Fruit fly (Drosophila melanogaster) whole organism, prepupa: Measurements from ENCODE around the gene OXA1L.

ENCODE experiments used
- CG10631 ChIP-seq: fragments of 200-800 bp; sonication (Bioruptor generic); optimal IDR thresholded peaks from 2 replicates; lab custom pipeline; 2016; ENCODE audit warnings: missing biosample characterization, missing genetic modification characterization
- CG11294 ChIP-seq: fragments of 200-800 bp; sonication (Bioruptor generic); IDR thresholded peaks from 2 replicates; pipeline ENCODE4 v1.3.6; 2022; ENCODE audit warnings: missing biosample characterization, missing genetic modification characterization
- CG11902 ChIP-seq: fragments of 200-800 bp; sonication (Bioruptor generic); optimal IDR thresholded peaks from 3 replicates; lab custom pipeline; 2016; ENCODE audit warnings: missing biosample characterization, missing genetic modification characterization
- CG15336 ChIP-seq: fragments of 200-800 bp; sonication (Bioruptor generic); IDR thresholded peaks from 2 replicates; pipeline ENCODE4 v1.3.6; 2022; ENCODE audit warnings: missing biosample characterization, missing genetic modification characterization
- CG1621 ChIP-seq: fragments of 200-800 bp; sonication (Bioruptor generic); optimal IDR thresholded peaks from 3 replicates; lab custom pipeline; 2018; ENCODE audit warnings: missing biosample characterization, mild to moderate bottlenecking, missing genetic modification characterization
- CG16779 ChIP-seq: fragments of 200-800 bp; sonication (Bioruptor generic); optimal IDR thresholded peaks from 3 replicates; lab custom pipeline; 2017; ENCODE audit warnings: missing biosample characterization, mild to moderate bottlenecking, missing genetic modification characterization
- CG3032 ChIP-seq: fragments of 200-800 bp; optimal IDR thresholded peaks from 2 replicates; lab custom pipeline; 2019; ENCODE audit warnings: missing biosample characterization, mild to moderate bottlenecking, missing genetic modification characterization, moderate library complexity
- CG32006 ChIP-seq: fragments of 200-800 bp; sonication (Bioruptor generic); optimal IDR thresholded peaks from 3 replicates; lab custom pipeline; 2017; ENCODE audit warnings: missing biosample characterization, mild to moderate bottlenecking, missing genetic modification characterization
- CG34406 ChIP-seq: fragments of 200-800 bp; sonication (Bioruptor generic); optimal IDR thresholded peaks from 3 replicates; lab custom pipeline; 2016; ENCODE audit warnings: missing biosample characterization, missing genetic modification characterization
- CG3919 ChIP-seq: fragments of 200-800 bp; sonication (Bioruptor generic); optimal IDR thresholded peaks from 3 replicates; lab custom pipeline; 2016; ENCODE audit warnings: missing biosample characterization, missing genetic modification characterization
- CG4318 ChIP-seq: fragments of 200-800 bp; sonication (Bioruptor generic); optimal IDR thresholded peaks from 3 replicates; lab custom pipeline; 2017; ENCODE audit warnings: missing biosample characterization, mild to moderate bottlenecking, missing genetic modification characterization
- CG6163 ChIP-seq: fragments of 200-800 bp; sonication (Bioruptor generic); IDR thresholded peaks from 3 replicates; pipeline ENCODE4 v1.3.6; 2022; ENCODE audit warnings: missing biosample characterization, missing genetic modification characterization
- CG6276 ChIP-seq: fragments of 200-800 bp; sonication (Bioruptor generic); optimal IDR thresholded peaks from 2 replicates; lab custom pipeline; 2017; ENCODE audit warnings: missing biosample characterization, mild to moderate bottlenecking, missing genetic modification characterization
- CG6808 ChIP-seq: fragments of 200-800 bp; sonication (Bioruptor generic); optimal IDR thresholded peaks from 3 replicates; lab custom pipeline; 2017; ENCODE audit warnings: missing biosample characterization, missing genetic modification characterization, mild to moderate bottlenecking, moderate library complexity, missing genetic modification reagents
- CG7368 ChIP-seq: fragments of 200-800 bp; sonication (Bioruptor generic); optimal IDR thresholded peaks from 3 replicates; lab custom pipeline; 2016; ENCODE audit warnings: missing biosample characterization, missing genetic modification characterization
- CG8119 ChIP-seq: fragments of 200-800 bp; sonication (Bioruptor generic); IDR thresholded peaks from 3 replicates; pipeline ENCODE4 v1.3.6; 2022; ENCODE audit warnings: missing biosample characterization, missing genetic modification characterization
- CG8319 ChIP-seq: fragments of 200-800 bp; sonication (Bioruptor generic); optimal IDR thresholded peaks from 3 replicates; lab custom pipeline; 2016; ENCODE audit warnings: missing biosample characterization, missing genetic modification characterization
- CG8632 ChIP-seq: fragments of 200-800 bp; sonication (Bioruptor generic); optimal IDR thresholded peaks from 3 replicates; lab custom pipeline; 2016; ENCODE audit warnings: missing biosample characterization, missing genetic modification characterization
- CG9139 ChIP-seq: fragments of 200-800 bp; sonication (Bioruptor generic); optimal IDR thresholded peaks from 3 replicates; lab custom pipeline; 2017; ENCODE audit warnings: missing biosample characterization, mild to moderate bottlenecking, missing genetic modification characterization
- Eip75B ChIP-seq: fragments of 200-800 bp; sonication (Bioruptor generic); optimal IDR thresholded peaks from 3 replicates; lab custom pipeline; 2016; ENCODE audit warnings: missing biosample characterization, missing genetic modification characterization
- Eip78C ChIP-seq: fragments of 200-800 bp; sonication (Bioruptor generic); peaks from one replicate; lab custom pipeline; 2016; ENCODE audit warnings: missing biosample characterization, missing genetic modification characterization
- Eip93F ChIP-seq: fragments of 200-800 bp; sonication (Bioruptor generic); optimal IDR thresholded peaks from 2 replicates; lab custom pipeline; 2016; ENCODE audit warnings: missing biosample characterization, mild to moderate bottlenecking, missing genetic modification characterization
- Ets96B ChIP-seq: fragments of 200-800 bp; optimal IDR thresholded peaks from 2 replicates; lab custom pipeline; 2019; ENCODE audit warnings: missing biosample characterization, mild to moderate bottlenecking, missing genetic modification characterization, moderate library complexity
- Gug ChIP-seq: fragments of 200-800 bp; sonication (Bioruptor generic); IDR thresholded peaks from 2 replicates; pipeline ENCODE4 v1.3.6; 2022; ENCODE audit warnings: missing biosample characterization, missing genetic modification characterization
- Hr39 ChIP-seq: fragments of 200-800 bp; sonication (Bioruptor generic); optimal IDR thresholded peaks from 2 replicates; lab custom pipeline; 2016; ENCODE audit warnings: missing biosample characterization, missing genetic modification characterization
- Hr4 ChIP-seq: fragments of 200-800 bp; sonication (Bioruptor generic); optimal IDR thresholded peaks from 3 replicates; lab custom pipeline; 2016; ENCODE audit warnings: missing biosample characterization, missing genetic modification characterization
- Lpt ChIP-seq: fragments of 200-800 bp; sonication (Bioruptor generic); optimal IDR thresholded peaks from 3 replicates; lab custom pipeline; 2016; ENCODE audit warnings: missing biosample characterization, missing genetic modification characterization
- Met ChIP-seq: fragments of 200-800 bp; sonication (Bioruptor generic); optimal IDR thresholded peaks from 3 replicates; lab custom pipeline; 2016; ENCODE audit warnings: missing biosample characterization, missing genetic modification characterization
- OdsH ChIP-seq: fragments of 200-800 bp; sonication (Bioruptor generic); optimal IDR thresholded peaks from 3 replicates; lab custom pipeline; 2016; ENCODE audit warnings: missing biosample characterization, missing genetic modification characterization
- Smox ChIP-seq: fragments of 200-800 bp; sonication (Bioruptor generic); optimal IDR thresholded peaks from 3 replicates; lab custom pipeline; 2016; ENCODE audit warnings: missing biosample characterization, missing genetic modification characterization
- Sox102F ChIP-seq: fragments of 200-800 bp; sonication (Bioruptor generic); optimal IDR thresholded peaks from 2 replicates; lab custom pipeline; 2016; ENCODE audit warnings: missing biosample characterization, mild to moderate bottlenecking, missing genetic modification characterization
- Sox14 ChIP-seq: fragments of 200-800 bp; sonication (Bioruptor generic); optimal IDR thresholded peaks from 3 replicates; lab custom pipeline; 2016; ENCODE audit warnings: missing biosample characterization, missing genetic modification characterization
- Sox15 ChIP-seq: fragments of 200-800 bp; sonication (Bioruptor generic); optimal IDR thresholded peaks from 3 replicates; lab custom pipeline; 2016; ENCODE audit warnings: missing biosample characterization, missing genetic modification characterization
- cyc ChIP-seq: fragments of 200-800 bp; sonication (Bioruptor generic); optimal IDR thresholded peaks from 3 replicates; lab custom pipeline; 2016; ENCODE audit warnings: missing biosample characterization, missing genetic modification characterization
- dac ChIP-seq: fragments of 200-800 bp; sonication (Bioruptor generic); optimal IDR thresholded peaks from 2 replicates; lab custom pipeline; 2017; ENCODE audit warnings: missing biosample characterization, mild to moderate bottlenecking, missing genetic modification characterization
- dsx ChIP-seq: fragments of 200-800 bp; optimal IDR thresholded peaks from 3 replicates; lab custom pipeline; 2019; ENCODE audit warnings: missing biosample characterization, mild to moderate bottlenecking, missing genetic modification characterization, moderate library complexity; ENCODE audit not compliant: poor library complexity, severe bottlenecking
- eg ChIP-seq: fragments of 200-800 bp; sonication (Bioruptor generic); IDR thresholded peaks from 3 replicates; pipeline ENCODE4 v1.3.6; 2022; ENCODE audit warnings: missing biosample characterization, missing genetic modification characterization
- esn ChIP-seq: fragments of 200-800 bp; sonication (Bioruptor generic); optimal IDR thresholded peaks from 2 replicates; lab custom pipeline; 2016; ENCODE audit warnings: missing biosample characterization, mild to moderate bottlenecking, missing genetic modification characterization, moderate library complexity
- fd59A ChIP-seq: fragments of 200-800 bp; sonication (Bioruptor generic); optimal IDR thresholded peaks from 2 replicates; lab custom pipeline; 2017; ENCODE audit warnings: missing biosample characterization, mild to moderate bottlenecking, missing genetic modification characterization, missing genetic modification reagents
- fd85E ChIP-seq: fragments of 200-800 bp; sonication (Bioruptor generic); optimal IDR thresholded peaks from 3 replicates; lab custom pipeline; 2016; ENCODE audit warnings: missing biosample characterization, missing genetic modification characterization
- fkh ChIP-seq: fragments of 200-800 bp; sonication (Bioruptor generic); optimal IDR thresholded peaks from 3 replicates; lab custom pipeline; 2017; ENCODE audit warnings: missing biosample characterization, mild to moderate bottlenecking, missing genetic modification characterization, moderate library complexity
- net ChIP-seq: fragments of 200-800 bp; sonication (Bioruptor generic); optimal IDR thresholded peaks from 3 replicates; lab custom pipeline; 2016; ENCODE audit warnings: missing biosample characterization, missing genetic modification characterization
- pdm3 ChIP-seq: fragments of 200-800 bp; sonication (Bioruptor generic); optimal IDR thresholded peaks from 3 replicates; lab custom pipeline; 2016; ENCODE audit warnings: missing biosample characterization, missing genetic modification characterization
- spab ChIP-seq: fragments of 200-800 bp; sonication (Bioruptor generic); optimal IDR thresholded peaks from 2 replicates; lab custom pipeline; 2017; ENCODE audit warnings: missing biosample characterization, mild to moderate bottlenecking, missing genetic modification characterization, missing genetic modification reagents
- ss ChIP-seq, 2 experiments: fragments of 200-800 bp; sonication (Bioruptor generic); optimal IDR thresholded peaks; 2 replicates in 1 of 2; 3 replicates in 1 of 2; lab custom pipeline; 2017 to 2018; ENCODE audit warnings: mild to moderate bottlenecking in 2 of 2, missing biosample characterization in 2 of 2, missing genetic modification characterization in 2 of 2, moderate library complexity in 1 of 2
- svp ChIP-seq: fragments of 200-800 bp; sonication (Bioruptor generic); peaks from one replicate; lab custom pipeline; 2016; ENCODE audit warnings: missing biosample characterization, missing genetic modification characterization
- topi ChIP-seq: fragments of 200-800 bp; sonication (Bioruptor generic); optimal IDR thresholded peaks from 3 replicates; lab custom pipeline; 2016; ENCODE audit warnings: missing biosample characterization, missing genetic modification characterization
- vri ChIP-seq: fragments of 200-800 bp; sonication (Bioruptor generic); optimal IDR thresholded peaks from 3 replicates; lab custom pipeline; 2016; ENCODE audit warnings: missing biosample characterization, mild to moderate bottlenecking, missing genetic modification characterization

OXA1L gene

dm6 chr3L:10857515-10858023 is 28.7 kb downstream of the OXA1L start (continued):
- TF ChIP-seq CG16779 (tag; lab: Kevin White, UChicago) (peak; percentile 31), OdsH (GFP tag; lab: Kevin White, UChicago) (no peak), Ets96B (tag; lab: Kevin White, UChicago) (peak; percentile 2), Hr4 (GFP tag; lab: Kevin White, UChicago) (no peak), CG1621 (tag; lab: Kevin White, UChicago) (peak; percentile 59), Lpt (peak; percentile 18), CG9139 (GFP tag; lab: Kevin White, UChicago) (peak; percentile 61), eg (peak; percentile 64), CG34406 (GFP tag; lab: Kevin White, UChicago) (peak; percentile 34), CG8319 (GFP tag; lab: Kevin White, UChicago) (no peak), Sox15 (no peak), CG11294 (GFP tag; lab: Robert Waterston, UW) (no peak; the same call in 1 of the 2 replicates), fd85E (GFP tag; lab: Kevin White, UChicago) (no peak), Hr39 (GFP tag; lab: Kevin White, UChicago) (no peak), Eip93F (peak; percentile 85), CG3919 (GFP tag; lab: Kevin White, UChicago) (peak; percentile 40), CG11902 (no peak)
- TF ChIP-seq, all 60 proteins: peak for 34

dm6 chr3L:10856534-10857030 is 29.7 kb downstream of the OXA1L start:
- TF ChIP-seq Gug (GFP tag; lab: Robert Waterston, UW) (0 out of 2 replicates have a peak, but pooled peaks have one; percentile 21), CG8632 (GFP tag; lab: Kevin White, UChicago) (no peak), CG1621 (tag; lab: Kevin White, UChicago) (peak; percentile 53), Ets96B (tag; lab: Kevin White, UChicago) (peak; percentile 26), Sox102F (GFP tag; lab: Kevin White, UChicago) (peak; percentile 59), CG32006 (GFP tag; lab: Kevin White, UChicago) (no peak), CG8119 (GFP tag; lab: Robert Waterston, UW) (no peak), Eip75B (peak; percentile 32), Lpt (peak; percentile 62), Met (GFP tag; lab: Kevin White, UChicago) (peak; percentile 42), CG11294 (GFP tag; lab: Robert Waterston, UW) (no peak), cyc (GFP tag; lab: Kevin White, UChicago) (no peak), topi (GFP tag; lab: Kevin White, UChicago) (no peak), CG6808 (GFP tag; lab: Kevin White, UChicago) (peak; percentile 24), CG3032 (tag; lab: Kevin White, UChicago) (peak; percentile 23), CG6276 (GFP tag; lab: Kevin White, UChicago) (peak; percentile 19), Eip78C (GFP tag; lab: Kevin White, UChicago) (peak; percentile 60), CG10631 (GFP tag; lab: Kevin White, UChicago) (no peak), Eip93F (no peak), CG6163 (GFP tag; lab: Robert Waterston, UW) (peak; percentile 71), ss (GFP tag; optimal IDR thresholded peaks at IDR 0.05; lab: Kevin White, UChicago) (peak; percentile 1 to 51), CG34406 (GFP tag; lab: Kevin White, UChicago) (no peak), Smox (GFP tag; lab: Kevin White, UChicago) (peak; percentile 41), spab (GFP tag; lab: Kevin White, UChicago) (peak; percentile 17), fkh (GFP tag; lab: Kevin White, UChicago) (peak; percentile 89), fd59A (no peak), CG3919 (GFP tag; lab: Kevin White, UChicago) (peak; percentile 21), CG15336 (peak; percentile 53), vri (GFP tag; lab: Kevin White, UChicago) (peak; percentile 44), esn (GFP tag; lab: Kevin White, UChicago) (peak; percentile 23), dac (GFP tag; lab: Kevin White, UChicago) (no peak), CG7368 (peak; percentile 34), CG4318 (GFP tag; lab: Kevin White, UChicago) (no peak), fd85E (GFP tag; lab: Kevin White, UChicago) (peak; percentile 24), pdm3 (GFP tag; lab: Kevin White, UChicago) (peak; percentile 8), Sox14 (GFP tag; lab: Kevin White, UChicago) (peak; percentile 56), svp (GFP tag; lab: Kevin White, UChicago) (peak; percentile 83), net (GFP tag; lab: Kevin White, UChicago) (peak; percentile 45), CG16779 (tag; lab: Kevin White, UChicago) (peak; percentile 44), dsx (GFP tag; lab: Kevin White, UChicago) (peak; percentile 90), eg (peak; percentile 61; the same call in 2 of the 3 replicates)
